Fruit fly (Drosophila melanogaster): ENCODE data around the gene Cad87A.

Cad87A gene

DNA sequence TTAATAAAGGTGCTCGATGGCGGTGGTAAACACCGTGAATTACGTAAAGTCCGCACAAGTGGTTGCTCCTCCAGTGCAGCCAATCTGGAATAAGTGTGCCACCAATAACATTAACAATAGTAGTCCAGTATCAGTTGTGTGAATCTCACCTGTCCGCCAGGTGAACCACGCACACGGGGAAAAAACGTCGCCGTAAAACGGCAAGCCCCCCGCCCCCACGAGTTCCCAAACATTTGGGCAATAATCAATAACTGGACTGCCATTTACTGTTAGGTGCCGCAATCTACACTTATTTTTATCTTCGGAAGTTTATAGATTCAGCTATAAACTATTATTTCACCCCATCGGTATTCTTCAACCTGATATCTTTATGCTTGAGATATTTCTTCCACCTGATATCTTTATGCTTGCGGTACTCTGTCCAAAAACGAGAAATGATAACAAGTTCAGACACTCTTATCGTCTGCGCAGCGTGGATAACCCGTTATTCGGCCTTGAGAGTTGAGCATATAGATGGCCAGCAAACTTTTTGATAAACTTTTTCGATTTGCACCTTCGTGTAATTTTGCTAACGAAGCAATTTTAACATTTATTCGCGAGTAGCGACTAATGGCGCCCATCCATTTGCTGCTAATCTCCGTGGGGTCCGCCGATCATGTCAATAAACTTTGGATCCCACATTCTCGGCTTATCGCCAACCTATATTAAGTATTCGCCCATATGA, 19.3 kb upstream of the Cad87A start (continued):
- TF ChIP-seq cwo (GFP tag; optimal IDR thresholded peaks at IDR 0.05) = peak; percentile 69
- no peak for TF ChIP-seq esg (GFP tag; conservative IDR thresholded peaks at IDR 0.05)
- TF ChIP-seq slou (GFP tag; optimal IDR thresholded peaks at IDR 0.05) = no peak
- TF ChIP-seq h (optimal IDR thresholded peaks at IDR 0.05) = no peak
- TF ChIP-seq mld (GFP tag; IDR thresholded peaks at IDR 0.05; ENCODE audit: partially characterized antibody) = no peak
- TF ChIP-seq Med (GFP tag) = peak; percentile 71
- peak; percentile 66 for TF ChIP-seq grn (GFP tag; optimal IDR thresholded peaks at IDR 0.05)
- TF ChIP-seq CG13123 (GFP tag; optimal IDR thresholded peaks at IDR 0.05) = no peak
- peak; percentile 9 for TF ChIP-seq CG15269 (tag; optimal IDR thresholded peaks at IDR 0.05)
- no peak for TF ChIP-seq CG4282 (GFP tag; optimal IDR thresholded peaks at IDR 0.05)
- TF ChIP-seq C15 (GFP tag; IDR thresholded peaks at IDR 0.05) = no peak
- no peak for TF ChIP-seq CG4404 (GFP tag; IDR thresholded peaks at IDR 0.05)
- TF ChIP-seq CG10654 (GFP tag; optimal IDR thresholded peaks at IDR 0.05) = no peak
- no peak for TF ChIP-seq sima (GFP tag; optimal IDR thresholded peaks at IDR 0.05)
- no peak for TF ChIP-seq nmo (GFP tag; optimal IDR thresholded peaks at IDR 0.05)
- no peak for TF ChIP-seq CG8765 (GFP tag; IDR thresholded peaks at IDR 0.05)
- no peak for TF ChIP-seq sens (GFP tag)
- TF ChIP-seq CG14667 (GFP tag; IDR thresholded peaks at IDR 0.05) = no peak
- TF ChIP-seq CG17612 (GFP tag; IDR thresholded peaks at IDR 0.05) = no peak
- TF ChIP-seq ttk (GFP tag; IDR thresholded peaks at IDR 0.05) = no peak
- TF ChIP-seq ham (GFP tag; IDR thresholded peaks at IDR 0.05) = no peak
- TF ChIP-seq ato (GFP tag; IDR thresholded peaks at IDR 0.05; ENCODE audit: partially characterized antibody) = no peak
- TF ChIP-seq Sry-δ (GFP tag; optimal IDR thresholded peaks at IDR 0.05) = no peak
- peak; percentile 22; the same call in 1 of the 2 replicates for TF ChIP-seq Rfx (GFP tag; IDR thresholded peaks at IDR 0.05)
- no peak for TF ChIP-seq sens-2 (GFP tag; IDR thresholded peaks at IDR 0.05)
- no peak for TF ChIP-seq crp (GFP tag; optimal IDR thresholded peaks at IDR 0.05)
- no peak for TF ChIP-seq CG12104 (GFP tag; optimal IDR thresholded peaks at IDR 0.05)
- peak; percentile 28 for TF ChIP-seq CG12769 (tag; optimal IDR thresholded peaks at IDR 0.05)
- TF ChIP-seq CG12155 (GFP tag; optimal IDR thresholded peaks at IDR 0.05) = no peak
- TF ChIP-seq CG30403 (GFP tag; optimal IDR thresholded peaks at IDR 0.05) = no peak
- 0 out of 4 replicates have a peak, but pooled peaks have one; percentile 15 for TF ChIP-seq chinmo (GFP tag; IDR thresholded peaks at IDR 0.05; ENCODE audit: partially characterized antibody)
- TF ChIP-seq Xrp1 (GFP tag; IDR thresholded peaks at IDR 0.05) = no peak
- no peak for TF ChIP-seq CG30020 (tag; optimal IDR thresholded peaks at IDR 0.05)
- no peak for TF ChIP-seq slbo (GFP tag; IDR thresholded peaks at IDR 0.05)
- TF ChIP-seq exex (tag; optimal IDR thresholded peaks at IDR 0.05) = peak; percentile 75
- TF ChIP-seq ewg (GFP tag; optimal IDR thresholded peaks at IDR 0.05) = no peak
- peak; percentile 93 for TF ChIP-seq sd (tag; optimal IDR thresholded peaks at IDR 0.05)
- TF ChIP-seq row (GFP tag; IDR thresholded peaks at IDR 0.05) = no peak
- TF ChIP-seq CG15011 (GFP tag; optimal IDR thresholded peaks at IDR 0.05) = no peak
- no peak for TF ChIP-seq HLH4C (GFP tag; IDR thresholded peaks at IDR 0.05; ENCODE audit: partially characterized antibody)
- peak; percentile 0 for TF ChIP-seq odd (GFP tag; optimal IDR thresholded peaks at IDR 0.05)
- peak; percentile 6 for TF ChIP-seq nom (GFP tag; optimal IDR thresholded peaks at IDR 0.05)
- TF ChIP-seq lab (GFP tag; optimal IDR thresholded peaks at IDR 0.05) = peak; percentile 60
- no peak for TF ChIP-seq lilli (GFP tag; optimal IDR thresholded peaks at IDR 0.05)
- TF ChIP-seq CG32532 (GFP tag; IDR thresholded peaks at IDR 0.05) = no peak
- no peak for TF ChIP-seq MESR4 (GFP tag; optimal IDR thresholded peaks at IDR 0.05)
- TF ChIP-seq Six4 (GFP tag; optimal IDR thresholded peaks at IDR 0.05) = no peak
- TF ChIP-seq CG11085 (GFP tag; IDR thresholded peaks at IDR 0.05) = no peak
- TF ChIP-seq CG10543 (GFP tag; optimal IDR thresholded peaks at IDR 0.05) = peak; percentile 70
- TF ChIP-seq Sox102F (GFP tag; optimal IDR thresholded peaks at IDR 0.05) = no peak

All from whole organism, embryonic.